Worm (Caenorhabditis elegans): Measurements from ENCODE around the gene ufl-1.
A peak's percentile ranks its signal among the peaks of the same experiment; 100 is the strongest.

ufl-1 gene

ce11 chrIV:7036790-7037189, at the start of gene ufl-1:
ufl-1 (minus strand) TSS chrIV:7036859.
- TF ChIP-seq odd-2 (tag; optimal IDR thresholded peaks at IDR 0.05): no peak
- TF ChIP-seq hlh-6 (tag; optimal IDR thresholded peaks at IDR 0.05): no peak
- no peak for TF ChIP-seq unc-86 (tag; optimal IDR thresholded peaks at IDR 0.05)
- no peak for TF ChIP-seq zip-5 (tag; optimal IDR thresholded peaks at IDR 0.05)
- TF ChIP-seq sox-2 (GFP tag; IDR thresholded peaks at IDR 0.05): no peak
- no peak for TF ChIP-seq sdc-2 (tag; optimal IDR thresholded peaks at IDR 0.05)

- TF ChIP-seq ceh-24 (tag; optimal IDR thresholded peaks at IDR 0.05) (no peak), lin-11 (tag; optimal IDR thresholded peaks at IDR 0.05) (no peak), ceh-30 (tag; optimal IDR thresholded peaks at IDR 0.05) (no peak), pha-2 (tag; optimal IDR thresholded peaks at IDR 0.05) (peak; percentile 23), tbx-2 (tag; optimal IDR thresholded peaks at IDR 0.05) (no peak), gmeb-2 (tag; optimal IDR thresholded peaks at IDR 0.05) (no peak), pax-1 (tag; optimal IDR thresholded peaks at IDR 0.05) (no peak), pag-3 (tag; optimal IDR thresholded peaks at IDR 0.05; ENCODE audit: borderline replicate concordance) (no peak), syd-9 (tag; optimal IDR thresholded peaks at IDR 0.05) (no peak), elt-2 (tag; optimal IDR thresholded peaks at IDR 0.05) (peak; percentile 67), che-1 (tag; optimal IDR thresholded peaks at IDR 0.05) (no peak), rnt-1 (tag; optimal IDR thresholded peaks at IDR 0.05) (no peak), T23F11.4 (GFP tag; optimal IDR thresholded peaks at IDR 0.05) (no peak), hlh-30 (tag; optimal IDR thresholded peaks at IDR 0.05; ENCODE audit: insufficient read depth) (peak; percentile 27), elt-4 (tag; optimal IDR thresholded peaks at IDR 0.05) (no peak), ahr-1 (tag; optimal IDR thresholded peaks at IDR 0.05) (no peak), ceh-14 (tag; optimal IDR thresholded peaks at IDR 0.05) (no peak), pros-1 (tag; optimal IDR thresholded peaks at IDR 0.05) (no peak), odd-2 (tag; optimal IDR thresholded peaks at IDR 0.05) (no peak), nfya-1 (tag; optimal IDR thresholded peaks at IDR 0.05) (peak; percentile 79), ama-1 (optimal IDR thresholded peaks at IDR 0.05) (no peak), K09A11.1 (tag; optimal IDR thresholded peaks at IDR 0.05; ENCODE audit: insufficient read depth) (no peak), K02D7.2 (tag; optimal IDR thresholded peaks at IDR 0.05) (no peak), ztf-16 (tag; optimal IDR thresholded peaks at IDR 0.05) (no peak), fkh-10 (GFP tag; optimal IDR thresholded peaks at IDR 0.05) (no peak), ceh-31 (tag; optimal IDR thresholded peaks at IDR 0.05) (peak; percentile 59), madf-2 (tag; optimal IDR thresholded peaks at IDR 0.05) (no peak), tbx-7 (tag; optimal IDR thresholded peaks at IDR 0.05) (no peak), ceh-9 (tag; optimal IDR thresholded peaks at IDR 0.05) (no peak), ceh-45 (GFP tag; IDR thresholded peaks at IDR 0.05) (no peak), lim-6 (tag; optimal IDR thresholded peaks at IDR 0.05) (no peak), ceh-6 (GFP tag; optimal IDR thresholded peaks at IDR 0.05) (no peak), zip-5 (tag; optimal IDR thresholded peaks at IDR 0.05) (no peak), unc-55 (GFP tag; optimal IDR thresholded peaks at IDR 0.05) (peak; percentile 10), nhr-232 (tag; optimal IDR thresholded peaks at IDR 0.05) (no peak), ceh-2 (tag; optimal IDR thresholded peaks at IDR 0.05) (no peak), ceh-34 (tag; optimal IDR thresholded peaks at IDR 0.05) (peak; percentile 25), ceh-48 (tag; optimal IDR thresholded peaks at IDR 0.05) (peak; percentile 13), ref-2 (tag; optimal IDR thresholded peaks at IDR 0.05) (peak; percentile 52), Y22D7AL.16 (tag; optimal IDR thresholded peaks at IDR 0.05) (peak; percentile 47), unc-86 (tag; optimal IDR thresholded peaks at IDR 0.05) (no peak), dmd-4 (tag; optimal IDR thresholded peaks at IDR 0.05; ENCODE audit: borderline replicate concordance) (no peak), ttx-3 (tag; optimal IDR thresholded peaks at IDR 0.05) (no peak), hlh-8 (tag; optimal IDR thresholded peaks at IDR 0.05) (no peak), ceh-19 (GFP tag; optimal IDR thresholded peaks at IDR 0.05) (no peak), pha-4 (tag; optimal IDR thresholded peaks at IDR 0.05) (no peak), ceh-18 (tag; optimal IDR thresholded peaks at IDR 0.05) (peak; percentile 18), C38D4.7 (GFP tag; optimal IDR thresholded peaks at IDR 0.05) (no peak), hlh-6 (tag; optimal IDR thresholded peaks at IDR 0.05) (no peak), sox-2 (GFP tag; IDR thresholded peaks at IDR 0.05) (no peak)
These were observed 48.0 kb upstream of the ufl-1 start, which contains the start of gene rps-4 for ce11 chrIV:7084632-7085160. rps-4 (minus strand) TSS chrIV:7084682.

All from whole organism, late embryonic.